Worm (Caenorhabditis elegans) whole organism, midembryonic: ENCODE data around the gene R04B5.5.

ENCODE experiments used
- T22C8.4 ChIP-seq: fragments of 200-800 bp; sonication (Bioruptor generic); IDR thresholded peaks from 2 replicates; pipeline ENCODE4 v1.3.6; 2022; ENCODE audit warnings: missing genetic modification characterization, missing compliant biosample characterization
- cog-1 ChIP-seq: sonication (generic microtip); optimal IDR thresholded peaks from 2 replicates; lab custom pipeline; 2016; ENCODE audit warnings: missing genetic modification characterization, missing compliant biosample characterization
- flt-1 ChIP-seq: fragments of 200-800 bp; sonication (Bioruptor generic); IDR thresholded peaks from 2 replicates; pipeline ENCODE4 v1.3.6; 2022; ENCODE audit warnings: missing genetic modification characterization, missing compliant biosample characterization
- klf-2 ChIP-seq: fragments of 200-800 bp; sonication (Bioruptor generic); conservative IDR thresholded peaks from 2 replicates; pipeline ENCODE4 v1.3.6; 2022; ENCODE audit warnings: missing genetic modification reagents, missing genetic modification characterization, missing compliant biosample characterization
- med-1 ChIP-seq: sonication (generic microtip); optimal IDR thresholded peaks from 2 replicates; lab custom pipeline; 2017; ENCODE audit warnings: missing genetic modification characterization, mild to moderate bottlenecking, missing compliant biosample characterization, antibody characterized with exemption, missing genetic modification reagents; ENCODE audit not compliant: insufficient read depth
- ref-1 ChIP-seq: fragments of 200-800 bp; sonication (Bioruptor generic); conservative IDR thresholded peaks from 2 replicates; pipeline ENCODE4 v1.3.6; 2022; ENCODE audit warnings: missing genetic modification reagents, missing genetic modification characterization, missing compliant biosample characterization
- tab-1 ChIP-seq: fragments of 200-800 bp; sonication (Bioruptor generic); IDR thresholded peaks from 2 replicates; pipeline ENCODE4 v1.3.6; 2022; ENCODE audit warnings: missing genetic modification characterization, missing compliant biosample characterization
- ztf-23 ChIP-seq: fragments of 200-800 bp; sonication (Bioruptor generic); IDR thresholded peaks from 2 replicates; pipeline ENCODE4 v1.3.6; 2022; ENCODE audit warnings: missing genetic modification reagents, missing genetic modification characterization, missing compliant biosample characterization
- ztf-29 ChIP-seq: fragments of 200-800 bp; sonication (Bioruptor generic); IDR thresholded peaks from 2 replicates; pipeline ENCODE4 v1.3.6; 2022; ENCODE audit warnings: missing genetic modification reagents, missing genetic modification characterization, missing compliant biosample characterization

R04B5.5 gene

DNA sequence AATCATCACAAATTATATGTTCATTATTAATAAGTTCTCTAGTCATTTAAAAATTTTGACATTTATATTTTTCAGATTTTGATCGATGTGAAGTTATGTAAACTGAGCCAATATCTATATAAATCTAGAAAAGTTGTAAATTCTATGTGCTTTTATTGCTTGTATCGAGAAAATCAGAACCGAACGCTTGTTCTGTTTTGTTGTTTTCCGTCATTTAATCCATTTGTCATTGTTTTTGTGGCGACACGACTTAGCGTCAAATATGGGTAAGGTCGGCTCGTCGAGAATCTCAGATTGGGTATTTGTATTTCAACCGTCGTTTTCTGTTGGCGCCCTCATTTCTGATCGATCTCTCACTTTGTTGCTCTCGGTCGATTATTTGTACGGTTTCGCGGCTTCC, 27.0 kb downstream of the R04B5.5 start, which contains the start of gene cht-5:
cht-5 (plus strand) TSS at position 301 of the 400 bp plus-strand sequence.
- TF ChIP-seq flt-1 (GFP tag; lab: Robert Waterston, UW) = no peak
- no peak for TF ChIP-seq T22C8.4
- TF ChIP-seq tab-1 (GFP tag; lab: Robert Waterston, UW) = no peak
- TF ChIP-seq klf-2 = no peak
- no peak for TF ChIP-seq ztf-23 (GFP tag; lab: Robert Waterston, UW)
- TF ChIP-seq med-1 = no peak
- TF ChIP-seq ref-1 (GFP tag; lab: Robert Waterston, UW) = no peak

DNA sequence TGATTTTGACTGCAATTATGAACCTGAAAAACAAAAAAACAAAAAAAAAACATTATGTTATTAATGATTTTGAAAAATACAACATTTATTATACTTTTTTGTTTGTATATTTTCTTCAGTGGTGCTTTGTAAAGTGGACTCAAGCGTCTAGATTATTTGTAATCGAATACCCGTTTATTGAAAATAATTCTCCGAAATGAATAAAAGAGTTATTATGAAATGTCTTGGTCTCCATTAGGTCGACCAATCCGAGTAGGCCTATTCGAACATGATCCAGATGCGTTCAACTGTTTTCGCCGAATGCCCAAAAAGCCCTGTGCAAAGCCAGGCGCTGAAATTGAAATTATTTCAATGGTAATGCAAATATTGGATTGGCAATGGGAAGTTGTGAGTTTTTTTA, 30.2 kb downstream of the R04B5.5 start, which contains the start of gene C08B6.5:
C08B6.5 (plus strand) TSS at position 301 of the 400 bp plus-strand sequence.
- TF ChIP-seq med-1 (no peak), ztf-29 (no peak), ref-1 (GFP tag; lab: Robert Waterston, UW) (no peak), T22C8.4 (no peak), tab-1 (GFP tag; lab: Robert Waterston, UW) (no peak), ztf-23 (GFP tag; lab: Robert Waterston, UW) (no peak), flt-1 (GFP tag; lab: Robert Waterston, UW) (no peak), cog-1 (tag; lab: Kevin White, UChicago) (no peak), klf-2 (no peak)

DNA sequence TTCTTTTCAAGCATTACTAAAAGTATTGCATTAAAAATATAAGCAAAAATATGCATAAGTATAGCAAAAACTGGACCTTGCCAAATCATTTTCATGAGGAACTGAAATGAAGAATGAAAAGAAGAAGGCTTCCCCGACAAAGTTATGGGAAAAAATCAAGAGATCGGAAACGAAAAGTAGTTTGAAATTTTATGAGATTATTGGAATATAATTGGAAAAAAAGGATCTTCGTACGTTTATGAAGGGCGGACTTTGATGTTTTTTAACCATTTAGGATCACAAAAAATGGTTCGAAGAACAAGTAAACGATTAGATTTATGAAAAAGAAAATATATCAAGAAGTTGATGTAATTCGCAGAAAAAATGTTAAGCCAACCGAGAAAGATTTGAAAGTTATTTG, 33.6 kb downstream of the R04B5.5 start, which contains the start of gene srxa-18:
srxa-18 (minus strand) TSS at position 100 of the 400 bp plus-strand sequence.
- TF ChIP-seq ztf-23 (GFP tag; lab: Robert Waterston, UW) (no peak), klf-2 (no peak), ztf-29 (no peak), T22C8.4 (no peak), flt-1 (GFP tag; lab: Robert Waterston, UW) (no peak), tab-1 (GFP tag; lab: Robert Waterston, UW) (no peak), med-1 (no peak), cog-1 (tag; lab: Kevin White, UChicago) (no peak), ref-1 (GFP tag; lab: Robert Waterston, UW) (no peak)

DNA sequence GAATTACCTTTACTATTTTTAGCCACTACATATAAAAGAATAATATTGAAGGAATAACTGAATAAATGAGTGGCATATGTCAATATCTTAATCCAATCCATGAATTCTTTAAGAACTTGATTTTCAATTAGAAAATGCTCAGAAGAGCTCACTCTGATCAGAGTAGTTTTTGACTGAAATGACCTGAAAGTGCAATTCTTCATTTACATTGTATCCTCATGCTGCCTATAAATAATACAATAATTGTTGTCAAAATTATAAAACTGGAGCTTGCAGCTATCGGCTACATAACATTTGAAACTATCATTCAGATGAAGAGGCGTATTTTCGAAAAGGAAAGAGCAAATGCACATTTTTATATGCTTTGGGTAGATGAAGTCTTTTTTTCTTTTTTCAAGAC, 35.4 kb downstream of the R04B5.5 start, which contains the start of gene srxa-19:
srxa-19 (minus strand) TSS at position 101 of the 400 bp plus-strand sequence.
- TF ChIP-seq ref-1 (GFP tag; lab: Robert Waterston, UW) (no peak), cog-1 (tag; lab: Kevin White, UChicago) (no peak), tab-1 (GFP tag; lab: Robert Waterston, UW) (no peak), ztf-29 (no peak), T22C8.4 (no peak), klf-2 (no peak), ztf-23 (GFP tag; lab: Robert Waterston, UW) (no peak), med-1 (no peak), flt-1 (GFP tag; lab: Robert Waterston, UW) (no peak)

DNA sequence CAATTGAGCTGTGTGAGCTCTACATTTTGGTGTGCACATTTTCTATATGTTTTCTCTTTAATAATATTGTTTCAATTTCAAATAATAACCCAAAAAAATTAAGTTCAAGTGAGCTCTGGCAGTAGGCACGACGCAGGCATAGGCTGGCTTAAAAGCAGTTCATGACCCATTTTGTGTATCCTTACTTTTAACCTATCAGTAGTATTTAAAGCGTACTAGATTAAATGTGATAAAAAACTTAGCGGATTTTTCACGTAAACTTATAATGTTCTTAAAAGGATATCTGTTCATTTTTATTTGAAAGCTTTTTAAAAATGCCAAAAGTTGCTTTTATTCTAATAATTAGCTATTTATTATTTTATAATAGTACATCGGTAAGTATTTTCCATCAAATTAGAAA, 36.0 kb downstream of the R04B5.5 start, which contains the start of gene C08B6.6:
C08B6.6 (plus strand) TSS at position 301 of the 400 bp plus-strand sequence.
- TF ChIP-seq ztf-23 (GFP tag; lab: Robert Waterston, UW) (no peak), T22C8.4 (no peak), ztf-29 (no peak), cog-1 (tag; lab: Kevin White, UChicago) (no peak), med-1 (no peak), flt-1 (GFP tag; lab: Robert Waterston, UW) (no peak), klf-2 (no peak), tab-1 (GFP tag; lab: Robert Waterston, UW) (no peak), ref-1 (GFP tag; lab: Robert Waterston, UW) (no peak)

DNA sequence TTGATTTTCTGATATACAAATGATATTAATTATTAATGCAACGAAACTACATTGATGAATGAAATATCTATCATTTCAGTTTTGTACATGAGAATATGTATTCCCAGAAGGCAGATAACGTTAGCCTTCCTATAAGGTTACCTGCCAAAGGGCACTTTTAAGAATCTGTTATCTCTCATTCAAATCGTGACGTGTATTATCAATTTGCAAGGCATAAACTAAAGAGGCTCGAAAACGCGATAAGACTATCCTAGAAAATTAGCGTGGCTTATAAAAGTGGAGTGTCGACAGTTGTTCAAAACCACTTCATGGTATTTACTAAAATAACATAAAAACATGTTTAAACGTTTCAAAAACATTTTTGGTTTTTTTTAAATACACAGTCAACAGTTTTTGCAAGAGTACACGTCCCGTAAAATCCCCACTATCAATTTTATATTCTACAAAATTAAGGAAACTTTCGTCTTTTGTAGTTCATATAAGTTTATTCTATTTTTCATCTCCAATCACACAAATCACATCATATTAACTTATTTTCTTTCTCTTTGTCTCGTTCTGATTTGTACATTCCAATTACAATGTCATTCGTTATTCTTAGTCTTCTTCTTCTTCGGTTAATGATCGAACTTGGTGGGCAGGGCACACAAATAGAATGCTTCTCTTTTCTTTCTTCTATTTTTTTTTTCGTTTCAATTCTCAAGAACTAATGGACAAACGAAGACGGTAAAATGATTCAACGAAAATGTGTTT, 37.7 kb downstream of the R04B5.5 start, which contains the start of gene C08B6.10:
C08B6.10 (plus strand) TSS at position 700 of the 750 bp plus-strand sequence.
- TF ChIP-seq med-1 (no peak), klf-2 (no peak)

DNA sequence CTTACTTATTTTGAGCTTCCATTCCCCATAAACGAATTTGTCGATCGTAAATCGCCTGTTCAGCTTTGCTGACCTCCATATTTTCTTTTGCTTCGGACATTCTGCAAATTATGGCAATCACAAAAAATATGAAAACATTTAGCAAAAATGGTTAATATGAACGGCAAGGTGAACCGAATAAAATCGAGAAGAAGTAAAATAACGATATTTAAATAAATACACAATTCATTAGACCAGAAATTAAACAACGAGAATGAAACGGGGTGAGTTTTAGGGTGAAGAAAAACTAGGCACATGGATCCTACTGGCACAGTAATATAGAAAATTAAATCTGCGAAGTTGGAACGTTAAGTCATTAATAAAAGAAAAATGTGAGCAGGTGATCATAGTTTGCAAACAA, 42.9 kb downstream of the R04B5.5 start, which contains the start of gene aos-1:
aos-1 (minus strand) TSS at position 101 of the 400 bp plus-strand sequence.
- TF ChIP-seq ref-1 (GFP tag; lab: Robert Waterston, UW) = no peak
- no peak for TF ChIP-seq med-1
- TF ChIP-seq klf-2 = no peak
- TF ChIP-seq tab-1 (GFP tag; lab: Robert Waterston, UW) = no peak
- no peak for TF ChIP-seq ztf-23 (GFP tag; lab: Robert Waterston, UW)
- TF ChIP-seq ztf-29 = no peak
- no peak for TF ChIP-seq flt-1 (GFP tag; lab: Robert Waterston, UW)
- TF ChIP-seq T22C8.4 = no peak
- no peak for TF ChIP-seq cog-1 (tag; lab: Kevin White, UChicago)

DNA sequence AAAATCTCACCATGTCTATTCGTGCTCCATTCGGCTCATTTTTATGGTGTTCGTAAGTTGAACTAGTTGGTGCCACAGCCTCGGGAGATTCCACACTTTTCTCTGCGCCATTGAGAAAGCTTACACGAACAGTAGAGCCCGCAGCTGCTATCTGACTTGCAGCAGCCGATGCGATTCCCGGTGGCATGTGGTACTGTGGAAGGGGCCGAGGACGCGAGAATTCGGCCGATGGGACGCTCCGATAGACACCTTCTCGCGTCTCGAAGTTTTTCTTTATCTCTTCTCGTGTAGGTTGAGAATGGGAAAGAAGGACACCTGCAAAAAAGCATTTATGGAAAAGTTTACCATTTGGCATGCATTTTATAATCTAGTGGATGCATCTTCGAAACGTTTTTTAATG, 46.0 kb downstream of the R04B5.5 start:
- TF ChIP-seq ztf-29 = no peak
- TF ChIP-seq T22C8.4 = no peak
- no peak for TF ChIP-seq ztf-23 (GFP tag; lab: Robert Waterston, UW)
- TF ChIP-seq klf-2 = no peak
- TF ChIP-seq ref-1 (GFP tag; lab: Robert Waterston, UW) = no peak
- TF ChIP-seq med-1 = no peak
- no peak for TF ChIP-seq flt-1 (GFP tag; lab: Robert Waterston, UW)
- no peak for TF ChIP-seq cog-1 (tag; lab: Kevin White, UChicago)
- no peak for TF ChIP-seq tab-1 (GFP tag; lab: Robert Waterston, UW)

DNA sequence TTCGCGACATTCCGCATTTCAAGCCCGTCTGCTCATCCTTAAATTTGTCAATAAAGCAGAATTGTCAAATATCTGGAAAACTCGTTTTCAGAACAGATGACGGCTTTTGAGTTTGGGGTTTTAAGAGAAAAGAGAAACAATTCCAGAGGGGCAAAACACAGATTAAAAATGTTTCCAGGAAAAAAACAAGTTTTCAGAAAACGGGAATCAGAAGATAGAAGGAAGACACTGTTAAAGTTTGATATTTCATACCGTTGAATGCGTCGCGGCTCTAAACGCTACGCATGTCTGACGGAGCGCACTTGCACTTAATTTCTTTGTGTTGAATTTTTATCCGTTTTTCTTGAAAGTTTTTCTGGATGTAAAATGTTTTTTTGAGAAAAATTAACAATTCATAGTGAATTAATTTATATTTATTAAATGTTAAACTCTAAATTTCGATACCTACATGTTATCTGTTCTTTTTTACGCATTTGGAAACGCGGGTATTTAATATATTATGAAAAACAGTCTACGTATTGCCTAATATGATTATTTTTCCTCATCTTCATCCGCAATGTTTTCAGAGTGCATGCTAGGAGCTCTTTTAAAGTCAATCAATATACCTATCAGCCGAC, 46.9 kb downstream of the R04B5.5 start, which contains the start of the genes C08B6.18, wdr-20 and C08B6.8:
C08B6.18 (minus strand) TSS at position 51 of the 617 bp plus-strand sequence.
wdr-20 (minus strand) TSS at position 82 of the 617 bp plus-strand sequence.
C08B6.8 (plus strand) TSS at position 567 of the 617 bp plus-strand sequence.
- TF ChIP-seq tab-1 (GFP tag; lab: Robert Waterston, UW) (no peak), flt-1 (GFP tag; lab: Robert Waterston, UW) (no peak), med-1 (no peak), cog-1 (tag; lab: Kevin White, UChicago) (no peak), klf-2 (no peak), ztf-29 (no peak), ztf-23 (GFP tag; lab: Robert Waterston, UW) (no peak), T22C8.4 (no peak), ref-1 (GFP tag; lab: Robert Waterston, UW) (no peak)
